Worm (Caenorhabditis elegans) whole organism, L1 larva: Measurements from ENCODE around the gene F49C12.1.

Source experiments
- C04F5.9 ChIP-seq: sonication (generic microtip); optimal IDR thresholded peaks from 2 replicates; lab custom pipeline; 2016; ENCODE audit warnings: missing genetic modification characterization, missing compliant biosample characterization
- C16A3.4 ChIP-seq: fragments of 150-350 bp; optimal IDR thresholded peaks from 2 replicates; lab custom pipeline; 2014; ENCODE audit warnings: missing biosample characterization, missing genetic modification characterization
- Y116A8C.19 ChIP-seq: sonication (generic microtip); optimal IDR thresholded peaks from 2 replicates; lab custom pipeline; 2016; ENCODE audit warnings: missing compliant biosample characterization, missing genetic modification characterization, borderline replicate concordance
- aha-1 ChIP-seq: fragments of 150-350 bp; optimal IDR thresholded peaks from 2 replicates; lab custom pipeline; 2014; ENCODE audit warnings: missing biosample characterization, missing genetic modification characterization
- aly-2 ChIP-seq: fragments of 150-350 bp; optimal IDR thresholded peaks from 2 replicates; lab custom pipeline; 2014; ENCODE audit warnings: missing biosample characterization, missing genetic modification characterization
- ama-1 ChIP-seq: fragments of 150-350 bp; optimal IDR thresholded peaks from 2 replicates; lab custom pipeline; 2014
- blmp-1 ChIP-seq: fragments of 150-350 bp; optimal IDR thresholded peaks from 2 replicates; lab custom pipeline; 2014; ENCODE audit warnings: missing biosample characterization, missing genetic modification characterization
- ceh-82 ChIP-seq, 3 experiments: fragments of 150-350 bp in 1 of 3; sonication (generic microtip) in 2 of 3; optimal IDR thresholded peaks; 2 replicates each; lab custom pipeline; 2014 to 2017; ENCODE audit warnings: missing biosample characterization in 3 of 3, missing genetic modification characterization in 3 of 3
- ces-1 ChIP-seq: fragments of 150-350 bp; optimal IDR thresholded peaks from 2 replicates; lab custom pipeline; 2014; ENCODE audit warnings: missing biosample characterization, missing genetic modification reagents, missing genetic modification characterization
- dpl-1 ChIP-seq, 3 experiments: fragments of 150-350 bp in 2 of 3; sonication (generic microtip) in 1 of 3; optimal IDR thresholded peaks; 2 replicates each; lab custom pipeline; 2014 to 2017; ENCODE audit warnings: missing biosample characterization in 3 of 3, missing genetic modification characterization in 3 of 3, missing genetic modification reagents in 3 of 3
- dsc-1 ChIP-seq: sonication (generic microtip); optimal IDR thresholded peaks from 2 replicates; lab custom pipeline; 2016; ENCODE audit warnings: mild to moderate bottlenecking, missing genetic modification characterization, missing compliant biosample characterization
- efl-1 ChIP-seq, 4 experiments: fragments of 150-350 bp; optimal IDR thresholded peaks in 3 of 4; peaks in 1 of 4; 1 replicate in 1 of 4; 2 replicates in 3 of 4; lab custom pipeline; 2014; ENCODE audit warnings: missing biosample characterization in 2 of 4, missing genetic modification characterization in 2 of 4, missing genetic modification reagents in 2 of 4
- egl-13 ChIP-seq: sonication (generic microtip); optimal IDR thresholded peaks from 2 replicates; lab custom pipeline; 2016; ENCODE audit warnings: missing genotype, missing genetic modification reagents, missing genetic modification characterization, missing compliant biosample characterization
- egl-27 ChIP-seq, 2 experiments: fragments of 150-350 bp in 1 of 2; sonication (generic microtip); optimal IDR thresholded peaks; 3 replicates each; lab custom pipeline; 2017 to 2018; ENCODE audit warnings: missing biosample characterization in 2 of 2, missing genetic modification characterization in 2 of 2, missing genetic modification reagents in 2 of 2
- elt-3 ChIP-seq, 6 experiments: fragments of 150-350 bp in 1 of 6; sonication (generic microtip); optimal IDR thresholded peaks; 2 replicates each; lab custom pipeline; 2017 to 2018; ENCODE audit warnings: missing biosample characterization in 6 of 6, missing genetic modification characterization in 6 of 6, inconsistent platforms in 1 of 6
- fkh-10 ChIP-seq: sonication (generic microtip); optimal IDR thresholded peaks from 2 replicates; lab custom pipeline; 2017; ENCODE audit warnings: missing biosample characterization, missing genetic modification reagents, missing genetic modification characterization
- fkh-8 ChIP-seq: sonication (generic microtip); optimal IDR thresholded peaks from 2 replicates; lab custom pipeline; 2016; ENCODE audit warnings: mild to moderate bottlenecking, missing genetic modification characterization, missing compliant biosample characterization
- fos-1 ChIP-seq: fragments of 150-350 bp; optimal IDR thresholded peaks from 2 replicates; lab custom pipeline; 2014; ENCODE audit warnings: missing biosample characterization, missing genetic modification characterization
- hpl-2 ChIP-seq: fragments of 150-350 bp; optimal IDR thresholded peaks from 2 replicates; lab custom pipeline; 2014; ENCODE audit warnings: missing biosample characterization, missing genetic modification reagents, missing genetic modification characterization
- irx-1 ChIP-seq: sonication (generic microtip); optimal IDR thresholded peaks from 2 replicates; lab custom pipeline; 2016; ENCODE audit warnings: missing genetic modification characterization, missing compliant biosample characterization
- jun-1 ChIP-seq: fragments of 150-350 bp; optimal IDR thresholded peaks from 2 replicates; lab custom pipeline; 2014; ENCODE audit warnings: missing biosample characterization, missing genetic modification reagents, missing genetic modification characterization
- lin-14 ChIP-seq: fragments of 200-800 bp; sonication (Bioruptor generic); optimal IDR thresholded peaks from 2 replicates; lab custom pipeline; 2018; ENCODE audit warnings: mild to moderate bottlenecking, missing genetic modification characterization, moderate library complexity, missing compliant biosample characterization
- lin-15B ChIP-seq: fragments of 150-350 bp; sonication (generic microtip); optimal IDR thresholded peaks from 3 replicates; lab custom pipeline; 2014; ENCODE audit warnings: missing biosample characterization, missing genetic modification characterization
- lin-35 ChIP-seq, 2 experiments: fragments of 150-350 bp; optimal IDR thresholded peaks; 2 replicates each; lab custom pipeline; 2014; ENCODE audit warnings: missing biosample characterization in 2 of 2, missing genetic modification characterization in 2 of 2, missing genetic modification reagents in 2 of 2
- lir-3 ChIP-seq: sonication (generic microtip); optimal IDR thresholded peaks from 2 replicates; lab custom pipeline; 2016; ENCODE audit warnings: mild to moderate bottlenecking, missing genetic modification characterization, moderate library complexity, missing compliant biosample characterization; ENCODE audit not compliant: poor library complexity
- lsy-2 ChIP-seq, 2 experiments: fragments of 150-350 bp; optimal IDR thresholded peaks; 2 replicates each; lab custom pipeline; 2014; ENCODE audit warnings: missing biosample characterization in 2 of 2, missing genetic modification characterization in 2 of 2
- mdl-1 ChIP-seq, 2 experiments: fragments of 150-350 bp; optimal IDR thresholded peaks; 2 replicates each; lab custom pipeline; 2014 to 2017; ENCODE audit warnings: missing biosample characterization in 2 of 2, missing genetic modification characterization in 2 of 2, inconsistent platforms in 1 of 2
- mef-2 ChIP-seq: fragments of 150-350 bp; optimal IDR thresholded peaks from 2 replicates; lab custom pipeline; 2014; ENCODE audit warnings: missing biosample characterization, missing genetic modification characterization
- mep-1 ChIP-seq: fragments of 150-350 bp; optimal IDR thresholded peaks from 2 replicates; lab custom pipeline; 2014; ENCODE audit warnings: missing biosample characterization, missing genetic modification characterization
- nhr-12 ChIP-seq: sonication (generic microtip); optimal IDR thresholded peaks from 2 replicates; lab custom pipeline; 2017; ENCODE audit warnings: missing biosample characterization, missing genetic modification characterization
- nhr-237 ChIP-seq: fragments of 150-350 bp; optimal IDR thresholded peaks from 2 replicates; lab custom pipeline; 2014; ENCODE audit warnings: missing biosample characterization, missing genetic modification characterization
- nhr-28 ChIP-seq: fragments of 150-350 bp; optimal IDR thresholded peaks from 2 replicates; lab custom pipeline; 2014; ENCODE audit warnings: missing biosample characterization, missing genetic modification characterization
- nhr-76 ChIP-seq: sonication (generic microtip); optimal IDR thresholded peaks from 2 replicates; lab custom pipeline; 2017; ENCODE audit warnings: missing biosample characterization, missing genetic modification characterization
- nhr-77 ChIP-seq: fragments of 150-350 bp; optimal IDR thresholded peaks from 2 replicates; lab custom pipeline; 2014; ENCODE audit warnings: missing biosample characterization, missing genetic modification characterization
- pax-3 ChIP-seq: fragments of 200-800 bp; sonication (Bioruptor generic); optimal IDR thresholded peaks from 2 replicates; lab custom pipeline; 2018; ENCODE audit warnings: mild to moderate bottlenecking, missing genetic modification characterization, moderate library complexity, missing compliant biosample characterization
- pqm-1 ChIP-seq: sonication (generic microtip); optimal IDR thresholded peaks from 3 replicates; lab custom pipeline; 2017; ENCODE audit warnings: missing biosample characterization, missing genetic modification characterization
- rnt-1 ChIP-seq: sonication (generic microtip); optimal IDR thresholded peaks from 2 replicates; lab custom pipeline; 2016; ENCODE audit warnings: mild to moderate bottlenecking, missing genetic modification characterization, moderate library complexity, missing compliant biosample characterization
- skn-1 ChIP-seq: fragments of 150-350 bp; optimal IDR thresholded peaks from 2 replicates; lab custom pipeline; 2014; ENCODE audit warnings: missing biosample characterization, missing genetic modification characterization
- snpc-4 ChIP-seq: fragments of 150-350 bp; optimal IDR thresholded peaks from 2 replicates; lab custom pipeline; 2014; ENCODE audit warnings: missing biosample characterization, missing genetic modification characterization
- sptf-1 ChIP-seq: fragments of 150-350 bp; optimal IDR thresholded peaks from 2 replicates; lab custom pipeline; 2014; ENCODE audit warnings: missing biosample characterization, missing genetic modification characterization
- sup-37 ChIP-seq: fragments of 200-800 bp; sonication (Bioruptor generic); optimal IDR thresholded peaks from 2 replicates; lab custom pipeline; 2018; ENCODE audit warnings: mild to moderate bottlenecking, missing genetic modification characterization, missing compliant biosample characterization
- swsn-7 ChIP-seq: sonication (generic microtip); optimal IDR thresholded peaks from 2 replicates; lab custom pipeline; 2016; ENCODE audit warnings: missing genetic modification characterization, missing compliant biosample characterization
- tbx-2 ChIP-seq: sonication (generic microtip); optimal IDR thresholded peaks from 2 replicates; lab custom pipeline; 2016; ENCODE audit warnings: missing genetic modification characterization, missing compliant biosample characterization
- tlp-1 ChIP-seq: fragments of 150-350 bp; optimal IDR thresholded peaks from 2 replicates; lab custom pipeline; 2014; ENCODE audit warnings: missing biosample characterization, missing genetic modification characterization
- unc-130 ChIP-seq: fragments of 150-350 bp; optimal IDR thresholded peaks from 2 replicates; lab custom pipeline; 2017; ENCODE audit warnings: missing biosample characterization, missing genetic modification characterization, inconsistent platforms
- unc-62 ChIP-seq: fragments of 150-350 bp; optimal IDR thresholded peaks from 2 replicates; lab custom pipeline; 2014; ENCODE audit warnings: missing biosample characterization, missing genetic modification reagents, missing genetic modification characterization
- unc-98 ChIP-seq: fragments of 200-800 bp; sonication (Bioruptor generic); IDR thresholded peaks from 2 replicates; pipeline ENCODE4 v1.3.6; 2022; ENCODE audit warnings: missing genetic modification characterization, missing compliant biosample characterization
- zag-1 ChIP-seq: fragments of 150-350 bp; optimal IDR thresholded peaks from 2 replicates; lab custom pipeline; 2014; ENCODE audit warnings: missing biosample characterization, missing genetic modification characterization
- ztf-4 ChIP-seq: fragments of 150-350 bp; optimal IDR thresholded peaks from 2 replicates; lab custom pipeline; 2014; ENCODE audit warnings: missing biosample characterization, missing genetic modification characterization

F49C12.1 gene

ce11 chrIV:9296285-9296684 lies at the start of gene F49C12.1:
Gene F49C12.1, minus strand, starts transcription at chrIV:9296354.
- TF ChIP-seq jun-1 (tag; lab: Kevin White, UChicago) (no peak), dpl-1 (GFP tag; optimal IDR thresholded peaks at IDR 0.05; lab: Kevin White, UChicago) (no peak), ces-1 (no peak), ama-1 (no peak), aly-2 (tag; lab: Kevin White, UChicago) (no peak), lsy-2 (tag; optimal IDR thresholded peaks at IDR 0.05; lab: Kevin White, UChicago) (no peak), aha-1 (no peak), pqm-1 (tag; lab: Kevin White, UChicago) (no peak), fkh-10 (GFP tag; lab: Kevin White, UChicago) (no peak), C04F5.9 (tag; lab: Kevin White, UChicago) (no peak), snpc-4 (tag; lab: Kevin White, UChicago) (no peak)

ce11 chrIV:9343102-9343599 lies 47.0 kb upstream of the F49C12.1 start, which contains the start of gene pigc-1:
Gene pigc-1, minus strand, starts transcription at chrIV:9343152.
- no peak for TF ChIP-seq dsc-1
- no peak for TF ChIP-seq efl-1 (optimal IDR thresholded peaks at IDR 0.05; lab: Kevin White, UChicago)
- peak in 1 of 2 experiments; percentile 16 for TF ChIP-seq efl-1 (GFP tag; optimal IDR thresholded peaks at IDR 0.05 in 1 of 2; lab: Kevin White, UChicago)
- TF ChIP-seq egl-13 (tag; lab: Kevin White, UChicago), result no peak
- TF ChIP-seq hpl-2, result no peak

ce11 chrIV:9341591-9341990 lies 45.4 kb upstream of the F49C12.1 start, which contains the start of gene vps-26:
Gene vps-26, minus strand, starts transcription at chrIV:9341790.
- TF ChIP-seq lin-15B (no peak), rnt-1 (tag; lab: Kevin White, UChicago) (peak; percentile 7), egl-13 (tag; lab: Kevin White, UChicago) (no peak), lin-14 (GFP tag; lab: Kevin White, UChicago) (peak; percentile 39), mdl-1 (tag; optimal IDR thresholded peaks at IDR 0.05; lab: Kevin White, UChicago) (peak in 1 of 2 experiments; percentile 7), sup-37 (GFP tag; lab: Kevin White, UChicago) (no peak), mef-2 (tag; lab: Kevin White, UChicago) (no peak), elt-3 (tag; optimal IDR thresholded peaks at IDR 0.05; lab: Kevin White, UChicago) (no peak), aha-1 (no peak), C16A3.4 (no peak), irx-1 (tag; lab: Kevin White, UChicago) (peak; percentile 13), dsc-1 (no peak), sptf-1 (tag; lab: Kevin White, UChicago) (no peak), unc-130 (no peak), fos-1 (tag; lab: Kevin White, UChicago) (no peak), nhr-12 (no peak), lir-3 (tag; lab: Kevin White, UChicago) (no peak), Y116A8C.19 (tag; lab: Kevin White, UChicago) (no peak), nhr-77 (tag; lab: Kevin White, UChicago) (no peak), zag-1 (no peak), tbx-2 (no peak), pqm-1 (tag; lab: Kevin White, UChicago) (no peak), pax-3 (tag; lab: Kevin White, UChicago) (no peak), ztf-4 (tag; lab: Kevin White, UChicago) (no peak), efl-1 (optimal IDR thresholded peaks at IDR 0.05; lab: Kevin White, UChicago) (peak; percentile 35 to 43), efl-1 (GFP tag; optimal IDR thresholded peaks at IDR 0.05 in 1 of 2; lab: Kevin White, UChicago) (peak in 1 of 2 experiments; percentile 38), nhr-28 (tag; lab: Kevin White, UChicago) (no peak), mep-1 (tag; lab: Kevin White, UChicago) (peak; percentile 37), egl-27 (tag; optimal IDR thresholded peaks at IDR 0.05; lab: Kevin White, UChicago) (no peak), nhr-76 (tag; lab: Kevin White, UChicago) (no peak), blmp-1 (tag; lab: Kevin White, UChicago) (peak; percentile 9), fkh-8 (tag; lab: Kevin White, UChicago) (no peak), lsy-2 (tag; optimal IDR thresholded peaks at IDR 0.05; lab: Kevin White, UChicago) (peak; percentile 32 to 55), lin-35 (GFP tag; optimal IDR thresholded peaks at IDR 0.05; lab: Kevin White, UChicago) (peak; percentile 20 to 39), unc-62 (GFP tag; lab: Kevin White, UChicago) (no peak), unc-98 (GFP tag; lab: Robert Waterston, UW) (no peak), ceh-82 (tag; optimal IDR thresholded peaks at IDR 0.05; lab: Kevin White, UChicago) (no peak), tlp-1 (tag; lab: Kevin White, UChicago) (no peak), skn-1 (no peak), fkh-10 (GFP tag; lab: Kevin White, UChicago) (no peak), swsn-7 (tag; lab: Kevin White, UChicago) (no peak), nhr-237 (tag; lab: Kevin White, UChicago) (no peak)
